Worm (Caenorhabditis elegans) whole organism, L4 larva: ENCODE measurements around the gene srh-59.

Experiments
- F10B5.3 ChIP-seq: sonication (generic microtip); optimal IDR thresholded peaks from 2 replicates; lab custom pipeline; 2016; ENCODE audit warnings: mild to moderate bottlenecking, missing genetic modification characterization, missing compliant biosample characterization
- F37D6.2 ChIP-seq: sonication (generic microtip); optimal IDR thresholded peaks from 2 replicates; lab custom pipeline; 2016; ENCODE audit warnings: mild to moderate bottlenecking, missing genetic modification characterization, missing compliant biosample characterization
- Y75B8A.6 ChIP-seq: fragments of 200-800 bp; sonication (Bioruptor generic); IDR thresholded peaks from 2 replicates; pipeline ENCODE4 v1.3.6; 2022; ENCODE audit warnings: missing genetic modification reagents, missing genetic modification characterization, missing compliant biosample characterization
- aha-1 ChIP-seq: fragments of 150-350 bp; peaks from one replicate; lab custom pipeline; 2014; ENCODE audit warnings: missing biosample characterization, missing genetic modification characterization
- ama-1 ChIP-seq: fragments of 150-350 bp; optimal IDR thresholded peaks from 2 replicates; lab custom pipeline; 2014; ENCODE audit warnings: inconsistent platforms, mixed read lengths
- attf-4 ChIP-seq: sonication (generic microtip); optimal IDR thresholded peaks from 3 replicates; lab custom pipeline; 2017; ENCODE audit warnings: missing biosample characterization, missing genetic modification characterization
- ceh-28 ChIP-seq: fragments of 150-350 bp; optimal IDR thresholded peaks from 2 replicates; lab custom pipeline; 2014; ENCODE audit warnings: missing biosample characterization, missing genetic modification reagents, missing genetic modification characterization
- ceh-44 ChIP-seq: fragments of 200-800 bp; sonication (Bioruptor generic); IDR thresholded peaks from 2 replicates; pipeline ENCODE4 v1.3.6; 2022; ENCODE audit warnings: missing genetic modification reagents, missing genetic modification characterization, missing compliant biosample characterization
- ceh-82 ChIP-seq: sonication (generic microtip); optimal IDR thresholded peaks from 2 replicates; lab custom pipeline; 2017; ENCODE audit warnings: missing biosample characterization, missing genetic modification characterization
- cey-2 ChIP-seq: sonication (generic microtip); optimal IDR thresholded peaks from 3 replicates; lab custom pipeline; 2017; ENCODE audit warnings: missing genetic modification characterization, mild to moderate bottlenecking, missing compliant biosample characterization, antibody characterized with exemption, borderline replicate concordance; ENCODE audit not compliant: insufficient read depth
- daf-19 ChIP-seq: fragments of 200-800 bp; sonication (Bioruptor generic); conservative IDR thresholded peaks from 2 replicates; pipeline ENCODE4 v1.3.6; 2022; ENCODE audit warnings: missing genetic modification characterization, missing compliant biosample characterization
- dmd-6 ChIP-seq: fragments of 200-800 bp; sonication (Bioruptor generic); IDR thresholded peaks from 2 replicates; pipeline ENCODE4 v1.3.6; 2022; ENCODE audit warnings: missing genetic modification reagents, missing genetic modification characterization, missing compliant biosample characterization
- dmd-9 ChIP-seq: fragments of 200-800 bp; sonication (Bioruptor generic); IDR thresholded peaks from 2 replicates; pipeline ENCODE4 v1.3.6; 2022; ENCODE audit warnings: missing genetic modification reagents, missing genetic modification characterization, missing compliant biosample characterization
- duxl-1 ChIP-seq: sonication (generic microtip); optimal IDR thresholded peaks from 2 replicates; lab custom pipeline; 2016; ENCODE audit warnings: mild to moderate bottlenecking, missing genetic modification characterization, moderate library complexity, missing compliant biosample characterization; ENCODE audit not compliant: poor library complexity
- dve-1 ChIP-seq: sonication (generic microtip); optimal IDR thresholded peaks from 2 replicates; lab custom pipeline; 2017; ENCODE audit warnings: antibody characterized with exemption, mild to moderate bottlenecking, missing genetic modification characterization, missing compliant biosample characterization; ENCODE audit not compliant: insufficient read depth
- egl-43 ChIP-seq: fragments of 200-800 bp; sonication (Bioruptor generic); IDR thresholded peaks from 2 replicates; pipeline ENCODE4 v1.3.6; 2022; ENCODE audit warnings: missing genetic modification reagents, missing genetic modification characterization, missing compliant biosample characterization
- hif-1 ChIP-seq, 2 experiments: sonication (generic microtip); optimal IDR thresholded peaks; 2 replicates each; lab custom pipeline; 2016 to 2017; ENCODE audit warnings: missing compliant biosample characterization in 2 of 2, missing genetic modification characterization in 2 of 2, missing genetic modification reagents in 2 of 2, missing genotype in 2 of 2, mild to moderate bottlenecking in 1 of 2
- hlh-11 ChIP-seq: fragments of 200-800 bp; sonication (Bioruptor generic); optimal IDR thresholded peaks from 2 replicates; lab custom pipeline; 2018; ENCODE audit warnings: mild to moderate bottlenecking, missing genetic modification characterization, missing compliant biosample characterization
- hlh-30 ChIP-seq: sonication (generic microtip); optimal IDR thresholded peaks from 2 replicates; lab custom pipeline; 2017; ENCODE audit warnings: antibody characterized with exemption, mild to moderate bottlenecking, missing genetic modification characterization, missing compliant biosample characterization; ENCODE audit not compliant: insufficient read depth
- lin-13 ChIP-seq: fragments of 150-350 bp; optimal IDR thresholded peaks from 2 replicates; lab custom pipeline; 2014; ENCODE audit warnings: missing biosample characterization, missing genetic modification reagents, missing genetic modification characterization
- lin-15B ChIP-seq: fragments of 150-350 bp; sonication (generic microtip); optimal IDR thresholded peaks from 3 replicates; lab custom pipeline; 2014; ENCODE audit warnings: missing biosample characterization, missing genetic modification characterization
- lin-38 ChIP-seq: fragments of 200-800 bp; sonication (Bioruptor generic); IDR thresholded peaks from 2 replicates; pipeline ENCODE4 v1.3.6; 2022; ENCODE audit warnings: missing genetic modification reagents, missing genetic modification characterization, missing compliant biosample characterization
- lin-39 ChIP-seq: fragments of 150-350 bp; optimal IDR thresholded peaks from 2 replicates; lab custom pipeline; 2014; ENCODE audit warnings: missing biosample characterization, missing genetic modification reagents, missing genetic modification characterization
- madf-5 ChIP-seq, 2 experiments: fragments of 200-800 bp; sonication (Bioruptor generic); IDR thresholded peaks; 2 replicates each; pipeline ENCODE4 v1.3.6; 2022; ENCODE audit warnings: missing compliant biosample characterization in 2 of 2, missing genetic modification characterization in 2 of 2
- madf-9 ChIP-seq: fragments of 200-800 bp; sonication (Bioruptor generic); conservative IDR thresholded peaks from 2 replicates; pipeline ENCODE4 v1.3.6; 2022; ENCODE audit warnings: missing genetic modification reagents, missing genetic modification characterization, missing compliant biosample characterization
- mep-1 ChIP-seq: fragments of 150-350 bp; sonication (generic microtip); optimal IDR thresholded peaks from 3 replicates; lab custom pipeline; 2014; ENCODE audit warnings: missing biosample characterization, missing genetic modification characterization
- mxl-2 ChIP-seq: fragments of 200-800 bp; sonication (Bioruptor generic); conservative IDR thresholded peaks from 2 replicates; pipeline ENCODE4 v1.3.6; 2022; ENCODE audit warnings: missing genetic modification reagents, missing genetic modification characterization, missing compliant biosample characterization
- nhr-10 ChIP-seq: fragments of 150-350 bp; optimal IDR thresholded peaks from 2 replicates; lab custom pipeline; 2014; ENCODE audit warnings: missing biosample characterization, missing genetic modification characterization
- nhr-237 ChIP-seq: sonication (generic microtip); optimal IDR thresholded peaks from 2 replicates; lab custom pipeline; 2017; ENCODE audit warnings: missing biosample characterization, missing genetic modification characterization
- nhr-42 ChIP-seq: fragments of 200-800 bp; sonication (Bioruptor generic); IDR thresholded peaks from 2 replicates; pipeline ENCODE4 v1.3.6; 2022; ENCODE audit warnings: missing genetic modification characterization, missing compliant biosample characterization
- rbr-2 ChIP-seq: sonication (generic microtip); optimal IDR thresholded peaks from 2 replicates; lab custom pipeline; 2016; ENCODE audit warnings: missing genotype, missing genetic modification characterization, missing compliant biosample characterization
- snpc-1.2 ChIP-seq: fragments of 200-800 bp; sonication (Bioruptor generic); IDR thresholded peaks from 2 replicates; pipeline ENCODE4 v1.3.6; 2022; ENCODE audit warnings: missing genetic modification reagents, missing genetic modification characterization, missing compliant biosample characterization
- snpc-4 ChIP-seq: fragments of 150-350 bp; optimal IDR thresholded peaks from 2 replicates; lab custom pipeline; 2014; ENCODE audit warnings: missing biosample characterization, missing genetic modification characterization
- spr-1 ChIP-seq: sonication (generic microtip); optimal IDR thresholded peaks from 2 replicates; lab custom pipeline; 2016; ENCODE audit warnings: mild to moderate bottlenecking, missing genetic modification characterization, missing compliant biosample characterization
- spr-3 ChIP-seq: fragments of 200-800 bp; sonication (Bioruptor generic); optimal IDR thresholded peaks from 2 replicates; lab custom pipeline; 2018; ENCODE audit warnings: mild to moderate bottlenecking, missing genetic modification characterization, missing compliant biosample characterization
- tra-1 ChIP-seq: fragments of 200-800 bp; sonication (Bioruptor generic); IDR thresholded peaks from 2 replicates; pipeline ENCODE4 v1.3.6; 2022; ENCODE audit warnings: missing genetic modification reagents, missing genetic modification characterization, missing compliant biosample characterization
- unc-39 ChIP-seq: sonication (generic microtip); optimal IDR thresholded peaks from 2 replicates; lab custom pipeline; 2017; ENCODE audit warnings: missing biosample characterization, missing genetic modification characterization
- zag-1 ChIP-seq: fragments of 150-350 bp; optimal IDR thresholded peaks from 2 replicates; lab custom pipeline; 2014; ENCODE audit warnings: missing biosample characterization, missing genetic modification characterization
- zfp-2 ChIP-seq: sonication (generic microtip); optimal IDR thresholded peaks from 2 replicates; lab custom pipeline; 2016; ENCODE audit warnings: mild to moderate bottlenecking, missing genetic modification characterization, missing compliant biosample characterization
- zfp-3 ChIP-seq: fragments of 200-800 bp; sonication (Bioruptor generic); conservative IDR thresholded peaks from 2 replicates; pipeline ENCODE4 v1.3.6; 2022; ENCODE audit warnings: missing genetic modification reagents, missing genetic modification characterization, missing compliant biosample characterization
- zip-2 ChIP-seq: fragments of 150-350 bp; optimal IDR thresholded peaks from 2 replicates; lab custom pipeline; 2014; ENCODE audit warnings: missing biosample characterization, missing genetic modification characterization

srh-59 gene

DNA sequence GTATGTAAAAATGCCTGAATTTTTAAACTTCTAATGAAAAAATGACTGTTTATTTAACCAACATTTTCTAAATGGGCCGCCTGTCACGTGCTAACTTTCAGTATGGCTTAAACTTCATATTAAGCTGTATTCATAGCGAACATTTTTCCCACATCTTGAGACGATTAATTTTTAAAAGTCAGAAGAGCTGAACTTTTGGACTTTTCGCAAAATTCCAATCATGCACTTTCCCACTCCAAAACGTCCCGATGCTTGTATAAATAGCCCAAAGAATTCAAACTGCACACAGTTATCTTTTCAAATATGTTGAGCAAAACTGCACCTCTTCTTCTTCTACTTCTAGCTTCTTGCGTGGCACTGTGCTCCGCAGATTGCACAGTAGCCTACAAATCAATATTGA, 5.1 kb upstream of the srh-59 start, which contains the start of gene clec-132:
TSS of gene clec-132 (plus strand) at position 301 of the 400 bp plus-strand sequence.
- TF ChIP-seq zip-2 (tag; lab: Kevin White, UChicago) (no peak), daf-19 (no peak), zfp-2 (tag; lab: Kevin White, UChicago) (no peak), dmd-6 (GFP tag; lab: Robert Waterston, UW) (no peak), nhr-10 (tag; lab: Kevin White, UChicago) (no peak), ceh-44 (no peak), mep-1 (tag; lab: Kevin White, UChicago) (no peak), spr-3 (GFP tag; lab: Kevin White, UChicago) (no peak), unc-39 (no peak), ceh-82 (tag; lab: Kevin White, UChicago) (no peak), dmd-9 (GFP tag; lab: Robert Waterston, UW) (no peak), lin-15B (tag; lab: Kevin White, UChicago) (no peak), nhr-42 (no peak), zfp-3 (GFP tag; lab: Robert Waterston, UW) (no peak), Y75B8A.6 (no peak)

- no peak for TF ChIP-seq F37D6.2 (tag; lab: Kevin White, UChicago)
- no peak for TF ChIP-seq snpc-1.2 (GFP tag; lab: Robert Waterston, UW)
- no peak for TF ChIP-seq tra-1 (GFP tag; lab: Robert Waterston, UW)
- TF ChIP-seq zip-2 (tag; lab: Kevin White, UChicago), result no peak
- no peak for TF ChIP-seq mxl-2 (GFP tag; lab: Robert Waterston, UW)
- no peak for TF ChIP-seq spr-3 (GFP tag; lab: Kevin White, UChicago)
- no peak for TF ChIP-seq duxl-1 (tag; lab: Kevin White, UChicago)
- no peak for TF ChIP-seq lin-39 (tag; lab: Kevin White, UChicago)
- TF ChIP-seq hlh-30 (tag; lab: Kevin White, UChicago), result no peak
- TF ChIP-seq madf-9, result no peak
- TF ChIP-seq, all 104 proteins: peak for 0
Observed at ce11 chrII:3578121-3578520, 3.7 kb upstream of the srh-59 start, which contains the start of gene clec-133. clec-133 (plus strand) TSS chrII:3578421.

DNA sequence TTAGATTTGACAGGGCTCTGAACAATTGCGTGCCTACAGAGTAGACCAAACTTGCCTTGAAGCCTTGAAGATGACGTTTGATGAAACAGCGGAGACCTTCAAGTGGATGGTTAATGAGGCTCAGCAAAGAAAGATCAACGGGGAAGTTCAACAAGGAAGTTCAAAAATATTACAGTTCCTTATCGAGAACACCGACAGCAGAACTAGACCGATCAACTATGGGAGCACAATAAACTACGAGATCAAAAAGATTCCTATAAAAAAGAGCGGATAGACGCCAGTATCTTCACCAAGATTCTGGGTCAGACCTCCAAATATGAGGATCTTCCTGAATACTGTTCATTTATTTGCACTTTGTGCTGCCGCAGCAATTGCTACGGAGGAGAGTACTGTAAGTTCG, 2.1 kb upstream of the srh-59 start, which contains the start of gene clec-134:
TSS of gene clec-134 (plus strand) at position 301 of the 400 bp plus-strand sequence.
- no peak for TF ChIP-seq dve-1
- TF ChIP-seq aha-1 (tag; lab: Kevin White, UChicago), result peak; percentile 35

- no peak for TF ChIP-seq rbr-2
- no peak for TF ChIP-seq ceh-28
- TF ChIP-seq mxl-2 (GFP tag; lab: Robert Waterston, UW), result no peak
- no peak for TF ChIP-seq snpc-4 (tag; lab: Kevin White, UChicago)
- TF ChIP-seq madf-5 (GFP tag; IDR thresholded peaks at IDR 0.05; lab: Robert Waterston, UW), result no peak
- TF ChIP-seq lin-38 (GFP tag; lab: Robert Waterston, UW), result no peak
- TF ChIP-seq F10B5.3 (tag; lab: Kevin White, UChicago), result no peak
Observed at ce11 chrII:3583402-3583801, 1.6 kb downstream of the srh-59 start, which contains the start of gene srh-60. srh-60 (plus strand) TSS chrII:3583702.

- no peak for TF ChIP-seq lin-13
- TF ChIP-seq cey-2 (tag; lab: Kevin White, UChicago), result no peak
- no peak for TF ChIP-seq spr-3 (GFP tag; lab: Kevin White, UChicago)
- no peak for TF ChIP-seq nhr-237 (tag; lab: Kevin White, UChicago)
- no peak for TF ChIP-seq unc-39
- no peak for TF ChIP-seq lin-15B (tag; lab: Kevin White, UChicago)
- TF ChIP-seq spr-1 (tag; lab: Kevin White, UChicago), result no peak
- no peak for TF ChIP-seq hif-1 (tag; optimal IDR thresholded peaks at IDR 0.05; lab: Kevin White, UChicago)
- TF ChIP-seq egl-43 (GFP tag; lab: Robert Waterston, UW), result no peak
- TF ChIP-seq ama-1 (lab: Kevin White, UChicago), result no peak
- no peak for TF ChIP-seq madf-9
- TF ChIP-seq snpc-4 (tag; lab: Kevin White, UChicago), result no peak
- no peak for TF ChIP-seq zip-2 (tag; lab: Kevin White, UChicago)
- TF ChIP-seq attf-4 (tag; lab: Kevin White, UChicago), result no peak
- TF ChIP-seq ceh-82 (tag; lab: Kevin White, UChicago), result no peak
- no peak for TF ChIP-seq zag-1 (tag; lab: Kevin White, UChicago)
- TF ChIP-seq hlh-11 (tag; lab: Kevin White, UChicago), result no peak
- TF ChIP-seq nhr-10 (tag; lab: Kevin White, UChicago), result no peak
Observed at ce11 chrII:3595339-3595738, 13.5 kb downstream of the srh-59 start, which contains the start of gene Y49F6A.12. Y49F6A.12 (plus strand) TSS chrII:3595639.
